Worm (Caenorhabditis elegans): ENCODE results near the gene C55A6.4.

Gene C55A6.4

ce11 chrV:11514677-11515076 is 3.0 kb downstream of the C55A6.4 start, which contains the start of gene C55A6.6:
TSS of gene C55A6.6 (minus strand) at chrV:11514737.
- TF ChIP-seq lin-15B (tag; optimal IDR thresholded peaks at IDR 0.05) (no peak), pha-4 (tag; optimal IDR thresholded peaks at IDR 0.05) (peak; percentile 93), ZK546.5 (tag; optimal IDR thresholded peaks at IDR 0.05) (no peak)

- no peak for TF ChIP-seq hmg-11 (tag; optimal IDR thresholded peaks at IDR 0.05)
- TF ChIP-seq pha-4 (tag; optimal IDR thresholded peaks at IDR 0.05) = peak; percentile 41
Observed at ce11 chrV:11513432-11513831, 4.3 kb downstream of the C55A6.4 start, which contains the start of gene C55A6.3. TSS of gene C55A6.3 (minus strand) at chrV:11513532.

ce11 chrV:11508773-11509172 is 8.9 kb downstream of the C55A6.4 start, which contains the start of gene ttll-5:
TSS of gene ttll-5 (plus strand) at chrV:11509060.
- TF ChIP-seq nhr-25 (tag; optimal IDR thresholded peaks at IDR 0.05) (peak; percentile 83), snpc-4 (tag; optimal IDR thresholded peaks at IDR 0.05) (no peak)

ce11 chrV:11506347-11506746 is 11.3 kb downstream of the C55A6.4 start:
- TF ChIP-seq nfya-1 (tag; optimal IDR thresholded peaks at IDR 0.05; ENCODE audit: insufficient read depth) (peak; percentile 18), snpc-4 (tag; optimal IDR thresholded peaks at IDR 0.05) (no peak), ztf-11 (tag; optimal IDR thresholded peaks at IDR 0.05) (no peak), sea-2 (GFP tag; optimal IDR thresholded peaks at IDR 0.05) (no peak), daf-12 (tag; optimal IDR thresholded peaks at IDR 0.05) (no peak), elt-1 (tag; optimal IDR thresholded peaks at IDR 0.05) (no peak), egl-5 (tag; optimal IDR thresholded peaks at IDR 0.05) (peak; percentile 48), fos-1 (tag; optimal IDR thresholded peaks at IDR 0.05) (no peak), zag-1 (tag; optimal IDR thresholded peaks at IDR 0.05) (no peak), nhr-77 (tag; optimal IDR thresholded peaks at IDR 0.05) (no peak), pha-4 (tag; optimal IDR thresholded peaks at IDR 0.05) (peak; percentile 84), nhr-12 (tag; optimal IDR thresholded peaks at IDR 0.05) (no peak)

ce11 chrV:11504853-11505397 is 12.8 kb downstream of the C55A6.4 start, which contains the start of the genes C55A6.1 and C55A6.10:
TSS of gene C55A6.1 (minus strand) at chrV:11504968.
TSS of gene C55A6.10 (plus strand) at chrV:11505347.
- TF ChIP-seq nhr-25 (tag; optimal IDR thresholded peaks at IDR 0.05) (peak; percentile 47), nhr-23 (tag; optimal IDR thresholded peaks at IDR 0.05) (peak; percentile 61), lsy-12 (tag; optimal IDR thresholded peaks at IDR 0.05) (peak; percentile 49), pha-4 (tag; optimal IDR thresholded peaks at IDR 0.05) (peak; percentile 66), snpc-4 (tag; optimal IDR thresholded peaks at IDR 0.05) (peak; percentile 20), hmg-11 (tag; optimal IDR thresholded peaks at IDR 0.05) (peak; percentile 68), pqm-1 (tag; optimal IDR thresholded peaks at IDR 0.05) (peak; percentile 20), elt-1 (tag; optimal IDR thresholded peaks at IDR 0.05) (peak; percentile 13), lin-39 (tag; optimal IDR thresholded peaks at IDR 0.05) (peak; percentile 22), nhr-43 (tag; optimal IDR thresholded peaks at IDR 0.05; ENCODE audit: poor library complexity, severe bottlenecking) (peak; percentile 70), elt-2 (tag; optimal IDR thresholded peaks at IDR 0.05) (peak; percentile 40), jun-1 (tag; optimal IDR thresholded peaks at IDR 0.05) (peak; percentile 44), lin-15B (tag; optimal IDR thresholded peaks at IDR 0.05) (peak; percentile 46), fkh-10 (GFP tag; optimal IDR thresholded peaks at IDR 0.05) (peak; percentile 16), ceh-28 (tag; optimal IDR thresholded peaks at IDR 0.05) (peak; percentile 61), R02D3.7 (tag; optimal IDR thresholded peaks at IDR 0.05) (peak; percentile 44), tbx-2 (tag; optimal IDR thresholded peaks at IDR 0.05) (peak; percentile 36), nfya-1 (tag; optimal IDR thresholded peaks at IDR 0.05; ENCODE audit: insufficient read depth) (peak; percentile 83)

- TF ChIP-seq nhr-43 (tag; optimal IDR thresholded peaks at IDR 0.05; ENCODE audit: poor library complexity, severe bottlenecking) (peak; percentile 24), zag-1 (tag; optimal IDR thresholded peaks at IDR 0.05) (no peak), nfya-1 (tag; optimal IDR thresholded peaks at IDR 0.05; ENCODE audit: insufficient read depth) (peak; percentile 100), lin-15B (tag; optimal IDR thresholded peaks at IDR 0.05) (peak; percentile 27), nhr-77 (tag; optimal IDR thresholded peaks at IDR 0.05) (no peak), egl-5 (tag; optimal IDR thresholded peaks at IDR 0.05) (no peak), nhr-237 (tag; optimal IDR thresholded peaks at IDR 0.05) (no peak)
Observed at ce11 chrV:11503081-11503751, 14.5 kb downstream of the C55A6.4 start, which contains the start of gene C55A6.12. TSS of gene C55A6.12 (minus strand) at chrV:11503131.
